Fruit fly (Drosophila melanogaster): ENCODE results near the gene Art3.

Art3 gene

dm6 chr3R:15231635-15232138 is 2.5 kb upstream of the Art3 start:
- TF ChIP-seq pan (optimal IDR thresholded peaks at IDR 0.05) (no peak), woc (GFP tag; optimal IDR thresholded peaks at IDR 0.05) (no peak), HLH106 (tag; optimal IDR thresholded peaks at IDR 0.05) (no peak), Dfd (GFP tag; optimal IDR thresholded peaks at IDR 0.05) (no peak), tai (GFP tag; optimal IDR thresholded peaks at IDR 0.05) (no peak), rgr (GFP tag; optimal IDR thresholded peaks at IDR 0.05) (no peak), CG32264 (GFP tag; optimal IDR thresholded peaks at IDR 0.05) (no peak)

- TF ChIP-seq Hr78 (GFP tag; optimal IDR thresholded peaks at IDR 0.05): no peak
- TF ChIP-seq Dif (GFP tag; optimal IDR thresholded peaks at IDR 0.05; ENCODE audit: partially characterized antibody): no peak
- TF ChIP-seq dmrt93B (GFP tag; optimal IDR thresholded peaks at IDR 0.05): no peak
- TF ChIP-seq Vsx2 (GFP tag; optimal IDR thresholded peaks at IDR 0.05; ENCODE audit: partially characterized antibody): no peak
- no peak for TF ChIP-seq N (GFP tag; optimal IDR thresholded peaks at IDR 0.05)
- no peak for TF ChIP-seq Jra (GFP tag; optimal IDR thresholded peaks at IDR 0.05)
- TF ChIP-seq sage (GFP tag; optimal IDR thresholded peaks at IDR 0.05): no peak
- TF ChIP-seq woc (GFP tag; optimal IDR thresholded peaks at IDR 0.05): no peak
- no peak for TF ChIP-seq HLH106 (tag; optimal IDR thresholded peaks at IDR 0.05)
- TF ChIP-seq pan (optimal IDR thresholded peaks at IDR 0.05): no peak
- TF ChIP-seq dsf (GFP tag; optimal IDR thresholded peaks at IDR 0.05; ENCODE audit: borderline replicate concordance): no peak
- no peak for TF ChIP-seq sv (GFP tag; optimal IDR thresholded peaks at IDR 0.05)
- TF ChIP-seq brk (GFP tag; optimal IDR thresholded peaks at IDR 0.05): no peak
- TF ChIP-seq tai (GFP tag; optimal IDR thresholded peaks at IDR 0.05): no peak
- TF ChIP-seq Myc (optimal IDR thresholded peaks at IDR 0.05): no peak
- no peak for TF ChIP-seq Abd-B (GFP tag; optimal IDR thresholded peaks at IDR 0.05)
- TF ChIP-seq psq (GFP tag; optimal IDR thresholded peaks at IDR 0.05): no peak
- no peak for TF ChIP-seq Sp1 (GFP tag; optimal IDR thresholded peaks at IDR 0.05)
- TF ChIP-seq CG32264 (GFP tag; optimal IDR thresholded peaks at IDR 0.05): no peak
Observed at dm6 chr3R:15230285-15230684, 1.1 kb upstream of the Art3 start, which contains the start of gene CG34316. Gene CG34316, plus strand, starts transcription at chr3R:15230585.

- TF ChIP-seq brk (GFP tag; optimal IDR thresholded peaks at IDR 0.05) (no peak), Dif (GFP tag; optimal IDR thresholded peaks at IDR 0.05; ENCODE audit: partially characterized antibody) (no peak), dsf (GFP tag; optimal IDR thresholded peaks at IDR 0.05; ENCODE audit: borderline replicate concordance) (peak; percentile 19), ey (GFP tag; optimal IDR thresholded peaks at IDR 0.05) (peak; percentile 10), psq (GFP tag; optimal IDR thresholded peaks at IDR 0.05) (no peak), pan (optimal IDR thresholded peaks at IDR 0.05) (no peak), Hr78 (GFP tag; optimal IDR thresholded peaks at IDR 0.05) (no peak), Jra (GFP tag; optimal IDR thresholded peaks at IDR 0.05) (peak; percentile 50), OdsH (GFP tag; optimal IDR thresholded peaks at IDR 0.05) (no peak), Rel (GFP tag; optimal IDR thresholded peaks at IDR 0.05) (no peak), Rel (tag; optimal IDR thresholded peaks at IDR 0.05) (peak; percentile 70), h (GFP tag; optimal IDR thresholded peaks at IDR 0.05) (no peak)
Observed at dm6 chr3R:15225279-15225730, 3.9 kb downstream of the Art3 start, which contains the start of the genes CG31344 and Caf1-55. Gene CG31344, minus strand, starts transcription at chr3R:15225329. Gene Caf1-55, plus strand, starts transcription at chr3R:15225576.

- TF ChIP-seq dsf (GFP tag; optimal IDR thresholded peaks at IDR 0.05; ENCODE audit: borderline replicate concordance) (no peak), Hr78 (GFP tag; optimal IDR thresholded peaks at IDR 0.05) (no peak), pan (optimal IDR thresholded peaks at IDR 0.05) (no peak), sage (GFP tag; optimal IDR thresholded peaks at IDR 0.05) (no peak), Rel (GFP tag; optimal IDR thresholded peaks at IDR 0.05) (no peak), Rel (tag; optimal IDR thresholded peaks at IDR 0.05) (no peak), Abd-B (GFP tag; optimal IDR thresholded peaks at IDR 0.05) (no peak), lola (GFP tag; optimal IDR thresholded peaks at IDR 0.05) (no peak), sv (GFP tag; optimal IDR thresholded peaks at IDR 0.05) (no peak), jim (GFP tag; optimal IDR thresholded peaks at IDR 0.05) (no peak), Mio (GFP tag; optimal IDR thresholded peaks at IDR 0.05) (no peak), foxo (GFP tag; optimal IDR thresholded peaks at IDR 0.05) (no peak), dl (GFP tag; optimal IDR thresholded peaks at IDR 0.05; ENCODE audit: insufficient read depth in 1 of 2, partially characterized antibody in 2 of 2) (no peak), h (GFP tag; optimal IDR thresholded peaks at IDR 0.05) (no peak), Jra (GFP tag; optimal IDR thresholded peaks at IDR 0.05) (no peak), rgr (GFP tag; optimal IDR thresholded peaks at IDR 0.05) (no peak), Hr83 (GFP tag; optimal IDR thresholded peaks at IDR 0.05; ENCODE audit: poor library complexity, severe bottlenecking) (no peak), Vsx2 (GFP tag; optimal IDR thresholded peaks at IDR 0.05; ENCODE audit: partially characterized antibody) (no peak)
Observed at dm6 chr3R:15222973-15223372, 6.2 kb downstream of the Art3 start, which contains the start of gene Polr2G. Gene Polr2G, minus strand, starts transcription at chr3R:15223180.

Data from whole organism, wandering third instar larva.